Fruit fly (Drosophila melanogaster): ENCODE data around the gene m-cup.

Gene m-cup

DNA sequence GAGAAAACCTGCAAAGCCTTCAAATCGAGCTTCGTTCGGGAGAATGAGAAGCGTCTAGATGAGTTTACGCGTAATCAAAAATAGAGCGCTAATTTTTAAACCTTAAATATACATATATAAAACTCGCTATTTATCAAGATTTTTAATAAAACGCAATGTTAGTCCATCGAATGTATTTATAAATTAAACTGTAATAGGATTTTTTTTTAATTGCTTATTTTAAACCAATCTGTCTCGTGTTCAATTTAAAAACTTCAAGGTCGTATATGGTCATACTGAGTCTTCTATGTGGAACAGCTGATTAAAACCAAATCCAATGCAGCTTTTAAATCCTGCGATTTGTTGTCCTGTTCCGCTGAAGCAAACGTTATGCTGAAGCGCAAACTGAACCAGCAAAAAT is 1.1 kb upstream of the m-cup start, which contains the start of gene Smug:
Gene Smug (plus strand): TSS at position 301 of the 400 bp plus-strand sequence.
- TF ChIP-seq EcR (GFP tag; optimal IDR thresholded peaks at IDR 0.05) (no peak), CG15710 (tag; optimal IDR thresholded peaks at IDR 0.05) (no peak), CG12605 (GFP tag; IDR thresholded peaks at IDR 0.05) (no peak), gl (tag; optimal IDR thresholded peaks at IDR 0.05) (no peak), Pif1A (GFP tag; optimal IDR thresholded peaks at IDR 0.05) (no peak), Ets98B (GFP tag; IDR thresholded peaks at IDR 0.05) (no peak), rn (GFP tag; IDR thresholded peaks at IDR 0.05) (no peak), Snoo (tag; optimal IDR thresholded peaks at IDR 0.05) (no peak), CG32121 (GFP tag; IDR thresholded peaks at IDR 0.05) (no peak), D1 (tag; optimal IDR thresholded peaks at IDR 0.05) (no peak), fd96Ca (GFP tag; IDR thresholded peaks at IDR 0.05) (no peak), CG13204 (GFP tag; optimal IDR thresholded peaks at IDR 0.05) (no peak)

DNA sequence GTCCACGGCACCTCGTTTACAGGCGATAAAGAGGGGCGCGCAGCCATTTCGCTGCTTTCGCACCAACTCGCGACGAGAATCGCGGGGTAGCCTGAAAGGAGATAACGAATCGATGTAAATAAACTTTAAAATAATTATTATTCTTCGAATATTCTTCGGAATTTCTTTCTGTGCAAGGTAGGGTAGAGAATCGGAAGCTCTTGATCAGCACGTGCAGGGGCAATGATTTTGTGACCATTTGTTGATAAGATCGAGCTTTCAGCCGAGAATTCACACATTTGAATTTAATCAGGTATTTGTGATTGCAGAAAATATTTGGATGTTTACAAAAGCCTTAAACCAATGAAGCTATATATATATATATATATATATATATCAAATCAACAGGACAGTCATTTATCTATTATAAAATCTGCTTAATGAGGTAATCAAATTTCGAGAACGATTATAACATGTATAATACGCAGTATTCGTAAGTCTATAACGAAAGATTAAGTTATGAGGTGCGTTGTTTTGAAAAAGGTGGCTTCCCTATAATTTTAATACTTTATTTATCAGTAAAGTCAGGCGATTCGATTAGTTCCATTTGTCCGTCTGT is 1.5 kb downstream of the m-cup start:
- TF ChIP-seq CG12605 (GFP tag; IDR thresholded peaks at IDR 0.05) (no peak), CG15710 (tag; optimal IDR thresholded peaks at IDR 0.05) (no peak), CG10348 (GFP tag; IDR thresholded peaks at IDR 0.05) (no peak), Ets98B (GFP tag; IDR thresholded peaks at IDR 0.05) (no peak), CG4496 (GFP tag; IDR thresholded peaks at IDR 0.05) (no peak), rn (GFP tag; IDR thresholded peaks at IDR 0.05) (no peak), CG14655 (GFP tag; optimal IDR thresholded peaks at IDR 0.05) (no peak), Snoo (tag; optimal IDR thresholded peaks at IDR 0.05) (no peak), CG8301 (tag; optimal IDR thresholded peaks at IDR 0.05) (no peak), Pif1A (GFP tag; optimal IDR thresholded peaks at IDR 0.05) (no peak), CG9948 (tag; optimal IDR thresholded peaks at IDR 0.05) (no peak), CG17806 (tag; optimal IDR thresholded peaks at IDR 0.05) (no peak), Pif1B (GFP tag; optimal IDR thresholded peaks at IDR 0.05) (no peak), gl (tag; optimal IDR thresholded peaks at IDR 0.05) (no peak), D1 (tag; optimal IDR thresholded peaks at IDR 0.05) (no peak), CG13204 (GFP tag; optimal IDR thresholded peaks at IDR 0.05) (no peak), EcR (GFP tag; optimal IDR thresholded peaks at IDR 0.05) (no peak), fd96Ca (GFP tag; IDR thresholded peaks at IDR 0.05) (no peak)

DNA sequence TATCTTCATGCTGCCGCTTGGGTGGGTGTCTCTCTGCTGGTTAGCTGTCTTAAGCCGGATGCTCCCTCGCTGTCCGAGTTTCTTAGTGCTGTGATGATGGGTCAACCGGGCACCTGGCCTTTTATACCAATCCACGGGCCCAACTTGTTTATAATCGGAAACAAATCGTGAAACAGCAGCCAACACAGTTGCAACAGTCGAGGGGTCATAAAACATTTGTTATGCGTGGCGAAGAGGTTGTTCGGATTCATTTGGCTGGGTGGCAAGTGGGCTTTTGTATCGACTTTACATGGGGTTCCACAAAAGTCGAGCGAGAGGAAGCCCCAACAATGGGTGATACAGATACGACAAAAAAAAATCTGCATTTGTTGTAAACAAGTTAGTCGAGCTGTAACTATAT is 6.9 kb downstream of the m-cup start, which contains the start of gene TwdlW:
Gene TwdlW (minus strand): TSS at position 101 of the 400 bp plus-strand sequence.
- TF ChIP-seq Snoo (tag; optimal IDR thresholded peaks at IDR 0.05) (no peak), rn (GFP tag; IDR thresholded peaks at IDR 0.05) (no peak)

DNA sequence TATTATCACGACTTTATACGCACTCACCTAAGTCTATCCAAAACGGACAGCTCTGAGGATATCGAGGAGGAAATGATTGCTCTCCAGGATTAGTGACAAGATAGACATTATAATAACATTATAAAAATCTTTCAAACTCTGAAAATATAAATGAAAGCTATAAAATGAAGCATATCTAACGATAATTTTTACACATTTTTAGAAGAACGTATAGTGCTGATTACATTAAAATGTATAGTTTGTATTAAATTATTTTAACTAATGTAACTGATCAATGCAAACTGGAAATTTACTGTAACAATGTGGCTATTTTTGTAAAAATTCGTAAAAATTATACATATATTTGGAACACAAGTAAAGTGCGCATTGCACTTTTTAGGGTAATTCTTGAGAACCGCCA is 10.5 kb downstream of the m-cup start, which contains the start of gene CG5265:
Gene CG5265 (plus strand): TSS at position 301 of the 400 bp plus-strand sequence.
- TF ChIP-seq CG10348 (GFP tag; IDR thresholded peaks at IDR 0.05) (no peak), CG14655 (GFP tag; optimal IDR thresholded peaks at IDR 0.05) (no peak), CG15710 (tag; optimal IDR thresholded peaks at IDR 0.05) (no peak), CG8159 (tag; optimal IDR thresholded peaks at IDR 0.05) (no peak), CG12605 (GFP tag; IDR thresholded peaks at IDR 0.05) (no peak), CG32121 (GFP tag; IDR thresholded peaks at IDR 0.05) (no peak), EcR (GFP tag; optimal IDR thresholded peaks at IDR 0.05) (no peak), fd96Ca (GFP tag; IDR thresholded peaks at IDR 0.05) (no peak), CG17806 (tag; optimal IDR thresholded peaks at IDR 0.05) (no peak), Snoo (tag; optimal IDR thresholded peaks at IDR 0.05) (no peak), CG34367 (tag; optimal IDR thresholded peaks at IDR 0.05) (no peak), Pif1B (GFP tag; optimal IDR thresholded peaks at IDR 0.05) (no peak), CG4496 (GFP tag; IDR thresholded peaks at IDR 0.05) (no peak)

DNA sequence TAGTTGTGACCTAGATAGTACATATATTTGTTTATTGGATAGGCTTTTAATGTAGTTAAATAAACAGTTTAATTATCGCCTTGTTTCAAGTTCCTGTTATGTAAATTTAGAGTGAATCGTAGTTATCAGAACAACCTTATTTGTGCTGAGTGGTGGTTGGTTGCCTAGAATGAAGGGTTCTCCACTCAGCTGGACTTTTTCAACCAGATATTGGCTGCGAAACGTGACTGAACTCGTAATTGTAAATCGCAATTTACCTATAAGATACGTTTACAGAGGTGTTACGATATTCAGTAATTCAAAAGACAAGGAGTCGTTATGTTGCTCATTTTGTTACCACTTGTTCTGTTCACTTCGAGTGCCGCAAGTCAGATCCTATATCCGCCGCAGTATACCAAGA is 11.6 kb downstream of the m-cup start, which contains the start of gene CG5255:
Gene CG5255 (plus strand): TSS at position 301 of the 400 bp plus-strand sequence.
- TF ChIP-seq Snoo (tag; optimal IDR thresholded peaks at IDR 0.05): no peak
- no peak for TF ChIP-seq CG15710 (tag; optimal IDR thresholded peaks at IDR 0.05)
- TF ChIP-seq CG8301 (tag; optimal IDR thresholded peaks at IDR 0.05): no peak
- TF ChIP-seq CG13204 (GFP tag; optimal IDR thresholded peaks at IDR 0.05): no peak
- TF ChIP-seq CG8159 (tag; optimal IDR thresholded peaks at IDR 0.05): no peak
- no peak for TF ChIP-seq rn (GFP tag; IDR thresholded peaks at IDR 0.05)
- no peak for TF ChIP-seq CG17806 (tag; optimal IDR thresholded peaks at IDR 0.05)
- no peak for TF ChIP-seq Pif1A (GFP tag; optimal IDR thresholded peaks at IDR 0.05)
- no peak for TF ChIP-seq CG14655 (GFP tag; optimal IDR thresholded peaks at IDR 0.05)

DNA sequence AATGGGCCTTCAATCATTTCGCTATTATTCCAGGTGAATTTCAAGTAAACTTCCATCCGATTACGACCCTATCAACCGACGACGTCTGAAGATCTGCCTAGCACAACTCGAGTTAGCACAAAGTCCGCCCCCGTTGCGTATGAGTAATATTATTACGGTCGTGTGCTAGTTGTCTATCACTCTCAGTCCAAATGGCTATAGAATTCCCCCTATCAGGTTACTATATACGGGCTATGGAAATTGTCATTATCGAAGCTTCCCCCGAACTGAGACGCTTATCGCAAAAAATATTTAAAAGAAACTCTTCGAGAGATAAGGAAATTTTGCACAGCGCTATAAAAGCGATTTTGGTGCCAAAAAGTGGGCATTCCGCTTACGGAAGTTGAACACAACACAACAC is 13.5 kb downstream of the m-cup start, which contains the start of gene CG5246:
Gene CG5246 (plus strand): TSS at position 365 of the 400 bp plus-strand sequence.
- TF ChIP-seq fd96Ca (GFP tag; IDR thresholded peaks at IDR 0.05): no peak
- TF ChIP-seq CG15710 (tag; optimal IDR thresholded peaks at IDR 0.05): no peak
- TF ChIP-seq CG34367 (tag; optimal IDR thresholded peaks at IDR 0.05): no peak
- TF ChIP-seq CG10348 (GFP tag; IDR thresholded peaks at IDR 0.05): no peak
- no peak for TF ChIP-seq Pif1A (GFP tag; optimal IDR thresholded peaks at IDR 0.05)
- TF ChIP-seq Ets98B (GFP tag; IDR thresholded peaks at IDR 0.05): no peak
- no peak for TF ChIP-seq CG32121 (GFP tag; IDR thresholded peaks at IDR 0.05)
- TF ChIP-seq Pif1B (GFP tag; optimal IDR thresholded peaks at IDR 0.05): no peak
- TF ChIP-seq CG14655 (GFP tag; optimal IDR thresholded peaks at IDR 0.05): no peak
- TF ChIP-seq rn (GFP tag; IDR thresholded peaks at IDR 0.05): no peak
- TF ChIP-seq CG8159 (tag; optimal IDR thresholded peaks at IDR 0.05): no peak
- no peak for TF ChIP-seq Snoo (tag; optimal IDR thresholded peaks at IDR 0.05)
